Worm (Caenorhabditis elegans) whole organism, L4 larva: ENCODE measurements around the gene K12H6.7.
A peak's percentile ranks its signal among the peaks of the same experiment; 100 is the strongest.

Experiments used
- D1046.2 ChIP-seq: fragments of 200-800 bp; sonication (Bioruptor generic); IDR thresholded peaks from 2 replicates; pipeline ENCODE4 v1.3.6; 2022; ENCODE audit warnings: missing genetic modification characterization, missing compliant biosample characterization
- F10B5.3 ChIP-seq: sonication (generic microtip); optimal IDR thresholded peaks from 2 replicates; lab custom pipeline; 2016; ENCODE audit warnings: mild to moderate bottlenecking, missing genetic modification characterization, missing compliant biosample characterization
- R02D3.7 ChIP-seq: fragments of 150-350 bp; sonication (generic microtip); optimal IDR thresholded peaks from 3 replicates; lab custom pipeline; 2014; ENCODE audit warnings: missing biosample characterization, missing genetic modification characterization
- Y105C5A.15 ChIP-seq: fragments of 200-800 bp; sonication (Bioruptor generic); IDR thresholded peaks from 2 replicates; pipeline ENCODE4 v1.3.6; 2022; ENCODE audit warnings: missing genetic modification characterization, missing compliant biosample characterization
- Y48G9A.11 ChIP-seq: fragments of 200-800 bp; sonication (Bioruptor generic); IDR thresholded peaks from 2 replicates; pipeline ENCODE4 v1.3.6; 2022; ENCODE audit warnings: missing genetic modification reagents, missing genetic modification characterization, missing compliant biosample characterization
- Y75B8A.6 ChIP-seq: fragments of 200-800 bp; sonication (Bioruptor generic); IDR thresholded peaks from 2 replicates; pipeline ENCODE4 v1.3.6; 2022; ENCODE audit warnings: missing genetic modification reagents, missing genetic modification characterization, missing compliant biosample characterization
- ZK337.2 ChIP-seq: fragments of 200-800 bp; sonication (Bioruptor generic); IDR thresholded peaks from 2 replicates; pipeline ENCODE4 v1.3.6; 2022; ENCODE audit warnings: missing genetic modification reagents, missing genetic modification characterization, missing compliant biosample characterization
- attf-4 ChIP-seq: sonication (generic microtip); optimal IDR thresholded peaks from 3 replicates; lab custom pipeline; 2017; ENCODE audit warnings: missing biosample characterization, missing genetic modification characterization
- ceh-20 ChIP-seq: fragments of 200-800 bp; sonication (Bioruptor generic); IDR thresholded peaks from 2 replicates; pipeline ENCODE4 v1.3.6; 2022; ENCODE audit warnings: missing genetic modification reagents, missing genetic modification characterization, missing compliant biosample characterization
- ceh-28 ChIP-seq: fragments of 150-350 bp; optimal IDR thresholded peaks from 2 replicates; lab custom pipeline; 2014; ENCODE audit warnings: missing biosample characterization, missing genetic modification reagents, missing genetic modification characterization
- ceh-44 ChIP-seq: fragments of 200-800 bp; sonication (Bioruptor generic); IDR thresholded peaks from 2 replicates; pipeline ENCODE4 v1.3.6; 2022; ENCODE audit warnings: missing genetic modification reagents, missing genetic modification characterization, missing compliant biosample characterization
- ces-1 ChIP-seq: fragments of 150-350 bp; sonication (generic microtip); optimal IDR thresholded peaks from 4 replicates; lab custom pipeline; 2014; ENCODE audit warnings: missing biosample characterization, missing genetic modification reagents, missing genetic modification characterization
- cey-2 ChIP-seq: sonication (generic microtip); optimal IDR thresholded peaks from 3 replicates; lab custom pipeline; 2017; ENCODE audit warnings: missing genetic modification characterization, mild to moderate bottlenecking, missing compliant biosample characterization, antibody characterized with exemption, borderline replicate concordance; ENCODE audit not compliant: insufficient read depth
- ctbp-1 ChIP-seq: fragments of 200-800 bp; sonication (Bioruptor generic); IDR thresholded peaks from 2 replicates; pipeline ENCODE4 v1.3.6; 2022; ENCODE audit warnings: missing genetic modification reagents, missing genetic modification characterization, missing compliant biosample characterization
- daf-8 ChIP-seq: fragments of 200-800 bp; sonication (Bioruptor generic); IDR thresholded peaks from 2 replicates; pipeline ENCODE4 v1.3.6; 2022; ENCODE audit warnings: missing genetic modification characterization, missing compliant biosample characterization
- dmd-8 ChIP-seq: fragments of 200-800 bp; sonication (Bioruptor generic); IDR thresholded peaks from 2 replicates; pipeline ENCODE4 v1.3.6; 2022; ENCODE audit warnings: missing genetic modification characterization, missing compliant biosample characterization
- dmd-9 ChIP-seq: fragments of 200-800 bp; sonication (Bioruptor generic); IDR thresholded peaks from 2 replicates; pipeline ENCODE4 v1.3.6; 2022; ENCODE audit warnings: missing genetic modification reagents, missing genetic modification characterization, missing compliant biosample characterization
- dve-1 ChIP-seq: sonication (generic microtip); optimal IDR thresholded peaks from 2 replicates; lab custom pipeline; 2017; ENCODE audit warnings: antibody characterized with exemption, mild to moderate bottlenecking, missing genetic modification characterization, missing compliant biosample characterization; ENCODE audit not compliant: insufficient read depth
- egl-43 ChIP-seq: fragments of 200-800 bp; sonication (Bioruptor generic); IDR thresholded peaks from 2 replicates; pipeline ENCODE4 v1.3.6; 2022; ENCODE audit warnings: missing genetic modification reagents, missing genetic modification characterization, missing compliant biosample characterization
- hif-1 ChIP-seq, 2 experiments: sonication (generic microtip); optimal IDR thresholded peaks; 2 replicates each; lab custom pipeline; 2016 to 2017; ENCODE audit warnings: missing compliant biosample characterization in 2 of 2, missing genetic modification characterization in 2 of 2, missing genetic modification reagents in 2 of 2, missing genotype in 2 of 2, mild to moderate bottlenecking in 1 of 2
- hlh-30 ChIP-seq: sonication (generic microtip); optimal IDR thresholded peaks from 2 replicates; lab custom pipeline; 2017; ENCODE audit warnings: antibody characterized with exemption, mild to moderate bottlenecking, missing genetic modification characterization, missing compliant biosample characterization; ENCODE audit not compliant: insufficient read depth
- hmg-1.1 ChIP-seq: fragments of 200-800 bp; sonication (Bioruptor generic); IDR thresholded peaks from 2 replicates; pipeline ENCODE4 v1.3.6; 2022; ENCODE audit warnings: missing genetic modification reagents, missing genetic modification characterization, missing compliant biosample characterization
- jun-1 ChIP-seq: fragments of 150-350 bp; optimal IDR thresholded peaks from 2 replicates; lab custom pipeline; 2014; ENCODE audit warnings: missing biosample characterization, missing genetic modification reagents, missing genetic modification characterization
- lin-13 ChIP-seq: fragments of 150-350 bp; optimal IDR thresholded peaks from 2 replicates; lab custom pipeline; 2014; ENCODE audit warnings: missing biosample characterization, missing genetic modification reagents, missing genetic modification characterization
- lin-39 ChIP-seq: fragments of 150-350 bp; optimal IDR thresholded peaks from 2 replicates; lab custom pipeline; 2014; ENCODE audit warnings: missing biosample characterization, missing genetic modification reagents, missing genetic modification characterization
- lir-3 ChIP-seq: sonication (generic microtip); optimal IDR thresholded peaks from 2 replicates; lab custom pipeline; 2016; ENCODE audit warnings: mild to moderate bottlenecking, missing genetic modification characterization, missing compliant biosample characterization
- mdt-29 ChIP-seq: fragments of 200-800 bp; sonication (Bioruptor generic); IDR thresholded peaks from 2 replicates; pipeline ENCODE4 v1.3.6; 2022; ENCODE audit warnings: missing genetic modification reagents, missing genetic modification characterization, missing compliant biosample characterization
- mep-1 ChIP-seq: fragments of 150-350 bp; sonication (generic microtip); optimal IDR thresholded peaks from 3 replicates; lab custom pipeline; 2014; ENCODE audit warnings: missing biosample characterization, missing genetic modification characterization
- mes-2 ChIP-seq: sonication (generic microtip); optimal IDR thresholded peaks from 2 replicates; lab custom pipeline; 2016; ENCODE audit warnings: missing genotype, mild to moderate bottlenecking, missing genetic modification characterization, missing compliant biosample characterization; ENCODE audit not compliant: poor library complexity, severe bottlenecking
- nhr-102 ChIP-seq: sonication (generic microtip); optimal IDR thresholded peaks from 2 replicates; lab custom pipeline; 2016; ENCODE audit warnings: mild to moderate bottlenecking, missing genetic modification characterization, moderate library complexity, missing compliant biosample characterization
- nhr-28 ChIP-seq: fragments of 150-350 bp; optimal IDR thresholded peaks from 2 replicates; lab custom pipeline; 2014; ENCODE audit warnings: missing biosample characterization, missing genetic modification characterization
- nhr-76 ChIP-seq: fragments of 150-350 bp; optimal IDR thresholded peaks from 2 replicates; lab custom pipeline; 2014; ENCODE audit warnings: missing biosample characterization, missing genetic modification characterization
- nhr-77 ChIP-seq: fragments of 150-350 bp; optimal IDR thresholded peaks from 2 replicates; lab custom pipeline; 2014; ENCODE audit warnings: missing biosample characterization, missing genetic modification characterization
- pha-4 ChIP-seq, 2 experiments: fragments of 150-350 bp in 1 of 2; fragments of 200-800 bp in 1 of 2; sonication (Bioruptor generic) in 1 of 2; IDR thresholded peaks in 1 of 2; optimal IDR thresholded peaks in 1 of 2; 2 replicates each; pipeline versions ENCODE4 v1.3.6 to Lab custom; 2014 to 2022; ENCODE audit warnings: missing genetic modification characterization in 2 of 2, missing genetic modification reagents in 2 of 2, missing biosample characterization in 1 of 2, missing compliant biosample characterization in 1 of 2
- rbr-2 ChIP-seq: sonication (generic microtip); optimal IDR thresholded peaks from 2 replicates; lab custom pipeline; 2016; ENCODE audit warnings: missing genotype, missing genetic modification characterization, missing compliant biosample characterization
- sdz-12 ChIP-seq: fragments of 200-800 bp; sonication (Bioruptor generic); optimal IDR thresholded peaks from 2 replicates; lab custom pipeline; 2018; ENCODE audit warnings: mild to moderate bottlenecking, missing genetic modification characterization, missing compliant biosample characterization
- set-16 ChIP-seq: fragments of 200-800 bp; sonication (Bioruptor generic); IDR thresholded peaks from 2 replicates; pipeline ENCODE4 v1.3.6; 2022; ENCODE audit warnings: missing genetic modification reagents, missing genetic modification characterization, missing compliant biosample characterization
- skn-1 ChIP-seq: fragments of 150-350 bp; optimal IDR thresholded peaks from 2 replicates; lab custom pipeline; 2014; ENCODE audit warnings: missing biosample characterization, missing genetic modification characterization
- snpc-1.2 ChIP-seq: fragments of 200-800 bp; sonication (Bioruptor generic); IDR thresholded peaks from 2 replicates; pipeline ENCODE4 v1.3.6; 2022; ENCODE audit warnings: missing genetic modification reagents, missing genetic modification characterization, missing compliant biosample characterization
- spr-1 ChIP-seq: sonication (generic microtip); optimal IDR thresholded peaks from 2 replicates; lab custom pipeline; 2016; ENCODE audit warnings: mild to moderate bottlenecking, missing genetic modification characterization, missing compliant biosample characterization
- spr-3 ChIP-seq: fragments of 200-800 bp; sonication (Bioruptor generic); optimal IDR thresholded peaks from 2 replicates; lab custom pipeline; 2018; ENCODE audit warnings: mild to moderate bottlenecking, missing genetic modification characterization, missing compliant biosample characterization
- tra-1 ChIP-seq: fragments of 200-800 bp; sonication (Bioruptor generic); IDR thresholded peaks from 2 replicates; pipeline ENCODE4 v1.3.6; 2022; ENCODE audit warnings: missing genetic modification reagents, missing genetic modification characterization, missing compliant biosample characterization
- unc-62 ChIP-seq, 3 experiments: fragments of 150-350 bp in 1 of 3; sonication (generic microtip); optimal IDR thresholded peaks in 2 of 3; peaks in 1 of 3; 1 replicate in 1 of 3; 2 replicates in 2 of 3; lab custom pipeline; 2014 to 2017; ENCODE audit warnings: missing biosample characterization in 3 of 3, missing genetic modification characterization in 3 of 3, missing genetic modification reagents in 3 of 3, missing genotype in 1 of 3
- zfp-2 ChIP-seq: sonication (generic microtip); optimal IDR thresholded peaks from 2 replicates; lab custom pipeline; 2016; ENCODE audit warnings: mild to moderate bottlenecking, missing genetic modification characterization, missing compliant biosample characterization
- zip-11 ChIP-seq: fragments of 200-800 bp; sonication (Bioruptor generic); IDR thresholded peaks from 2 replicates; pipeline ENCODE4 v1.3.6; 2022; ENCODE audit warnings: missing genetic modification characterization, missing compliant biosample characterization
- zip-2 ChIP-seq: fragments of 150-350 bp; optimal IDR thresholded peaks from 2 replicates; lab custom pipeline; 2014; ENCODE audit warnings: missing biosample characterization, missing genetic modification characterization
- ztf-11 ChIP-seq: fragments of 150-350 bp; optimal IDR thresholded peaks from 2 replicates; lab custom pipeline; 2014; ENCODE audit warnings: missing biosample characterization, missing genetic modification characterization
- ztf-7 ChIP-seq: fragments of 150-350 bp; optimal IDR thresholded peaks from 2 replicates; lab custom pipeline; 2014; ENCODE audit warnings: missing biosample characterization, missing genetic modification characterization

K12H6.7 gene

ce11 chrII:2861385-2862099 lies 24.8 kb upstream of the K12H6.7 start (continued):
- TF ChIP-seq lir-3 (tag; lab: Kevin White, UChicago): no peak
- no peak for TF ChIP-seq hlh-30 (tag; lab: Kevin White, UChicago)
- peak; percentile 30; the same call in 1 of the 2 replicates for TF ChIP-seq snpc-1.2 (GFP tag; lab: Robert Waterston, UW)
- TF ChIP-seq spr-3: no peak
- no peak for TF ChIP-seq cey-2 (tag; lab: Kevin White, UChicago)
- no peak for TF ChIP-seq dve-1 (tag; lab: Kevin White, UChicago)
- TF ChIP-seq ceh-20 (GFP tag; lab: Robert Waterston, UW): no peak
- peak; percentile 60; the same call in 1 of the 2 replicates for TF ChIP-seq tra-1 (GFP tag; lab: Robert Waterston, UW)
- peak; percentile 20 for TF ChIP-seq F10B5.3 (tag; lab: Kevin White, UChicago)
- TF ChIP-seq nhr-28 (tag; lab: Kevin White, UChicago): peak; percentile 9
- peak; percentile 42; the same call in 1 of the 2 replicates for TF ChIP-seq ZK337.2
- peak; percentile 3 for TF ChIP-seq rbr-2 (tag; lab: Kevin White, UChicago)
- TF ChIP-seq egl-43 (GFP tag; lab: Robert Waterston, UW): peak; percentile 85
- TF ChIP-seq daf-8 (GFP tag; lab: Robert Waterston, UW): no peak
- no peak for TF ChIP-seq Y75B8A.6
- no peak for TF ChIP-seq zip-11 (GFP tag; lab: Robert Waterston, UW)
- TF ChIP-seq dmd-9: no peak
- no peak for TF ChIP-seq skn-1 (tag; lab: Kevin White, UChicago)
- peak; percentile 30; the same call in 1 of the 2 replicates for TF ChIP-seq Y105C5A.15 (GFP tag; lab: Robert Waterston, UW)
- no peak for TF ChIP-seq R02D3.7 (tag; lab: Kevin White, UChicago)
- TF ChIP-seq mep-1: no peak
- TF ChIP-seq ztf-11 (tag; lab: Kevin White, UChicago): no peak
- no peak for TF ChIP-seq jun-1 (tag; lab: Kevin White, UChicago)
- TF ChIP-seq ces-1 (GFP tag; lab: Kevin White, UChicago): no peak
- TF ChIP-seq set-16 (GFP tag; lab: Robert Waterston, UW): peak; percentile 71
- no peak for TF ChIP-seq unc-62 (GFP tag; optimal IDR thresholded peaks at IDR 0.05 in 1 of 2; lab: Kevin White, UChicago)
- no peak for TF ChIP-seq unc-62 (tag; optimal IDR thresholded peaks at IDR 0.05; lab: Kevin White, UChicago)
- TF ChIP-seq lin-13 (GFP tag; lab: Kevin White, UChicago): peak; percentile 65
- TF ChIP-seq nhr-102 (tag; lab: Kevin White, UChicago): peak; percentile 0
- TF ChIP-seq nhr-76 (tag; lab: Kevin White, UChicago): no peak
- 0 out of 2 replicates have a peak, but pooled peaks have one; percentile 20 for TF ChIP-seq D1046.2 (GFP tag; lab: Robert Waterston, UW)
- no peak for TF ChIP-seq spr-1 (tag; lab: Kevin White, UChicago)
- no peak for TF ChIP-seq zfp-2 (tag; lab: Kevin White, UChicago)
- peak; percentile 76 for TF ChIP-seq dmd-8 (GFP tag; lab: Robert Waterston, UW)
- TF ChIP-seq ceh-44 (GFP tag; lab: Robert Waterston, UW): no peak
- 0 out of 2 replicates have a peak, but pooled peaks have one; percentile 23 for TF ChIP-seq ctbp-1 (GFP tag; lab: Robert Waterston, UW)
- no peak for TF ChIP-seq lin-39 (tag; lab: Kevin White, UChicago)
- TF ChIP-seq hmg-1.1: 0 out of 2 replicates have a peak, but pooled peaks have one; percentile 11
- TF ChIP-seq zip-2 (tag; lab: Kevin White, UChicago): no peak
- TF ChIP-seq nhr-77 (tag; lab: Kevin White, UChicago): no peak
- TF ChIP-seq mdt-29: 0 out of 2 replicates have a peak, but pooled peaks have one; percentile 10
- TF ChIP-seq sdz-12 (GFP tag; lab: Kevin White, UChicago): no peak
- TF ChIP-seq hif-1 (tag; optimal IDR thresholded peaks at IDR 0.05; lab: Kevin White, UChicago): no peak
- TF ChIP-seq Y48G9A.11 (GFP tag; lab: Robert Waterston, UW): 0 out of 2 replicates have a peak, but pooled peaks have one; percentile 33
- TF ChIP-seq ceh-28 (tag; lab: Kevin White, UChicago): no peak
- no peak for TF ChIP-seq ztf-7
- peak; percentile 75; the same call in 1 of the 2 replicates for TF ChIP-seq pha-4 (GFP tag; IDR thresholded peaks at IDR 0.05; lab: Robert Waterston, UW)
- no peak for TF ChIP-seq pha-4 (tag; optimal IDR thresholded peaks at IDR 0.05; lab: Kevin White, UChicago)
- peak; percentile 49 for TF ChIP-seq mes-2 (tag; lab: Kevin White, UChicago)
- no peak for TF ChIP-seq attf-4
